Worm (Caenorhabditis elegans) whole organism, midembryonic: Measurements from ENCODE around the gene F40G12.11.

Experiments used
- T22C8.4 ChIP-seq: fragments of 200-800 bp; sonication (Bioruptor generic); IDR thresholded peaks from 2 replicates; pipeline ENCODE4 v1.3.6; 2022; ENCODE audit warnings: missing genetic modification characterization, missing compliant biosample characterization
- cog-1 ChIP-seq: sonication (generic microtip); optimal IDR thresholded peaks from 2 replicates; lab custom pipeline; 2016; ENCODE audit warnings: missing genetic modification characterization, missing compliant biosample characterization
- flt-1 ChIP-seq: fragments of 200-800 bp; sonication (Bioruptor generic); IDR thresholded peaks from 2 replicates; pipeline ENCODE4 v1.3.6; 2022; ENCODE audit warnings: missing genetic modification characterization, missing compliant biosample characterization
- klf-2 ChIP-seq: fragments of 200-800 bp; sonication (Bioruptor generic); conservative IDR thresholded peaks from 2 replicates; pipeline ENCODE4 v1.3.6; 2022; ENCODE audit warnings: missing genetic modification reagents, missing genetic modification characterization, missing compliant biosample characterization
- med-1 ChIP-seq: sonication (generic microtip); optimal IDR thresholded peaks from 2 replicates; lab custom pipeline; 2017; ENCODE audit warnings: missing genetic modification characterization, mild to moderate bottlenecking, missing compliant biosample characterization, antibody characterized with exemption, missing genetic modification reagents; ENCODE audit not compliant: insufficient read depth
- ref-1 ChIP-seq: fragments of 200-800 bp; sonication (Bioruptor generic); conservative IDR thresholded peaks from 2 replicates; pipeline ENCODE4 v1.3.6; 2022; ENCODE audit warnings: missing genetic modification reagents, missing genetic modification characterization, missing compliant biosample characterization
- tab-1 ChIP-seq: fragments of 200-800 bp; sonication (Bioruptor generic); IDR thresholded peaks from 2 replicates; pipeline ENCODE4 v1.3.6; 2022; ENCODE audit warnings: missing genetic modification characterization, missing compliant biosample characterization
- ztf-23 ChIP-seq: fragments of 200-800 bp; sonication (Bioruptor generic); IDR thresholded peaks from 2 replicates; pipeline ENCODE4 v1.3.6; 2022; ENCODE audit warnings: missing genetic modification reagents, missing genetic modification characterization, missing compliant biosample characterization
- ztf-29 ChIP-seq: fragments of 200-800 bp; sonication (Bioruptor generic); IDR thresholded peaks from 2 replicates; pipeline ENCODE4 v1.3.6; 2022; ENCODE audit warnings: missing genetic modification reagents, missing genetic modification characterization, missing compliant biosample characterization

Gene F40G12.11

DNA sequence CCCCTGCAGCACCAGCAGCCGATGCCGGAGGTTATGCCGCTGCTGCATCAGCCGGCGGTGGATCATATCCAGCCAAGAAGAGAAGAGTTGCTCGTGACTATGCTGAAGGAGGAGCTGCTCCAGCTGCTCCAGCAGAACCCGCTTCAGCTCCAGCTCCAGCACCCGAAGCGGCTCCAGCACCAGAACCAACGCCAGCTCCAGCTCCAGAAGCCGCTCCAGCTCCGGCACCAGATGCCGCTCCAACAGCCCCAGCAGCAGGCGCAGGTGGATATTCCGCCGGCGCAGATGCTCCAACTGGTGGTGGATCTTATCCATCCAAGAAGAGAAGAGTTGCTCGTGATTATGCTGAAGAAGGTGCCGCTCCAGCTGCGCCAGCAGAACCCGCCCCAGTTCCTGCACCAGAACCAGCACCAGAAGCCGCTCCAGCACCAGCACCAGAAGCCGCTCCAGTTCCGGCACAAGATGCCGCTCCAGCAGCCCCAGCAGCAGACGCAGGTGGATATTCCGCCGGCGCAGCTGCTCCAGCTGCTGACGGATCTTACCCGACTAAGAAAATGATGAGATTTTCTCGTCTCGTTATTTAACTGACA lies 34.9 kb downstream of the F40G12.11 start:
- TF ChIP-seq cog-1 (tag; lab: Kevin White, UChicago) (no peak), ztf-23 (GFP tag; lab: Robert Waterston, UW) (no peak), T22C8.4 (GFP tag; lab: Robert Waterston, UW) (no peak), tab-1 (GFP tag; lab: Robert Waterston, UW) (no peak), ref-1 (GFP tag; lab: Robert Waterston, UW) (no peak), ztf-29 (GFP tag; lab: Robert Waterston, UW) (no peak), med-1 (GFP tag; lab: Kevin White, UChicago) (no peak), flt-1 (GFP tag; lab: Robert Waterston, UW) (no peak), klf-2 (GFP tag; lab: Robert Waterston, UW) (no peak)

ce11 chrV:14322743-14323142 lies 36.8 kb downstream of the F40G12.11 start, which contains the start of gene F47B8.3:
F47B8.3 (minus strand) TSS chrV:14323003.
- TF ChIP-seq cog-1 (tag; lab: Kevin White, UChicago) (no peak), tab-1 (GFP tag; lab: Robert Waterston, UW) (no peak), flt-1 (GFP tag; lab: Robert Waterston, UW) (no peak), klf-2 (GFP tag; lab: Robert Waterston, UW) (no peak), T22C8.4 (GFP tag; lab: Robert Waterston, UW) (no peak), ztf-23 (GFP tag; lab: Robert Waterston, UW) (no peak), ref-1 (GFP tag; lab: Robert Waterston, UW) (no peak), ztf-29 (GFP tag; lab: Robert Waterston, UW) (no peak), med-1 (GFP tag; lab: Kevin White, UChicago) (no peak)

ce11 chrV:14324502-14325467 lies 38.8 kb downstream of the F40G12.11 start, which contains the start of the genes F47B8.4 and F47B8.18:
F47B8.4 (minus strand) TSS chrV:14324673.
F47B8.18 (minus strand) TSS chrV:14325464.
- TF ChIP-seq ztf-29 (GFP tag; lab: Robert Waterston, UW) (no peak), flt-1 (GFP tag; lab: Robert Waterston, UW) (no peak), klf-2 (GFP tag; lab: Robert Waterston, UW) (no peak), ref-1 (GFP tag; lab: Robert Waterston, UW) (no peak), ztf-23 (GFP tag; lab: Robert Waterston, UW) (no peak), T22C8.4 (GFP tag; lab: Robert Waterston, UW) (no peak), cog-1 (tag; lab: Kevin White, UChicago) (no peak), tab-1 (GFP tag; lab: Robert Waterston, UW) (no peak)

- no peak for TF ChIP-seq tab-1 (GFP tag; lab: Robert Waterston, UW)
- no peak for TF ChIP-seq klf-2 (GFP tag; lab: Robert Waterston, UW)
- TF ChIP-seq ztf-23 (GFP tag; lab: Robert Waterston, UW) = no peak
- no peak for TF ChIP-seq cog-1 (tag; lab: Kevin White, UChicago)
- TF ChIP-seq ztf-29 (GFP tag; lab: Robert Waterston, UW) = no peak
- no peak for TF ChIP-seq flt-1 (GFP tag; lab: Robert Waterston, UW)
- TF ChIP-seq ref-1 (GFP tag; lab: Robert Waterston, UW) = no peak
- no peak for TF ChIP-seq T22C8.4 (GFP tag; lab: Robert Waterston, UW)
- TF ChIP-seq med-1 (GFP tag; lab: Kevin White, UChicago) = no peak
Observed at ce11 chrV:14327776-14328175, 41.8 kb downstream of the F40G12.11 start, which contains the start of gene F47B8.5. F47B8.5 (minus strand) TSS chrV:14327876.

DNA sequence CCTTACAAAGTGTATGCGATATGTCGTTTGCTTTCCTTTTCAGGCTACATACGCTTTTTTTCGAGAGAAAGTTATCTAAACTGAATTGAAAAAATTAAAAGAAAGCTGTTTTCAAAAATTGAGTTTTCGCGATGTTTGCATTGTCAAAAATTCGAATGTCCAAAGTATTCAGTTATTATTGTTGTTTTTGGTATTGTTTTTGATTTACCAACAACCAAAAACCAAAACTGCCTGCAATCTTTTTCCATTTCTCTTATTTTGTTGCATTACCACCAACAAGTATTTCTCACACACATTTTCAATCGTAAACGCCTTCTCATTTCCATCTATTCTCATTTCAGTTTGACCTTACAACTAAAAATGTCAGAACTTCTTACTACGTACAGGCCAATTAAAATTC lies 42.8 kb downstream of the F40G12.11 start, which contains the start of gene pepm-1:
TSS of gene pepm-1 (plus strand) at position 301 of the 400 bp plus-strand sequence.
- no peak for TF ChIP-seq ztf-23 (GFP tag; lab: Robert Waterston, UW)
- no peak for TF ChIP-seq med-1 (GFP tag; lab: Kevin White, UChicago)
- TF ChIP-seq flt-1 (GFP tag; lab: Robert Waterston, UW) = no peak
- no peak for TF ChIP-seq tab-1 (GFP tag; lab: Robert Waterston, UW)
- TF ChIP-seq ref-1 (GFP tag; lab: Robert Waterston, UW) = no peak
- TF ChIP-seq klf-2 (GFP tag; lab: Robert Waterston, UW) = no peak
- no peak for TF ChIP-seq ztf-29 (GFP tag; lab: Robert Waterston, UW)
- no peak for TF ChIP-seq cog-1 (tag; lab: Kevin White, UChicago)
- no peak for TF ChIP-seq T22C8.4 (GFP tag; lab: Robert Waterston, UW)

- TF ChIP-seq med-1 (GFP tag; lab: Kevin White, UChicago) (no peak), ztf-29 (GFP tag; lab: Robert Waterston, UW) (no peak), flt-1 (GFP tag; lab: Robert Waterston, UW) (no peak), klf-2 (GFP tag; lab: Robert Waterston, UW) (no peak), ztf-23 (GFP tag; lab: Robert Waterston, UW) (no peak), ref-1 (GFP tag; lab: Robert Waterston, UW) (no peak), T22C8.4 (GFP tag; lab: Robert Waterston, UW) (no peak), cog-1 (tag; lab: Kevin White, UChicago) (no peak), tab-1 (GFP tag; lab: Robert Waterston, UW) (no peak)
Observed at ce11 chrV:14331477-14331876, 45.5 kb downstream of the F40G12.11 start, which contains the start of gene F47B8.8. F47B8.8 (plus strand) TSS chrV:14331733.

- TF ChIP-seq flt-1 (GFP tag; lab: Robert Waterston, UW) (no peak), T22C8.4 (GFP tag; lab: Robert Waterston, UW) (no peak), med-1 (GFP tag; lab: Kevin White, UChicago) (no peak), cog-1 (tag; lab: Kevin White, UChicago) (no peak), ztf-29 (GFP tag; lab: Robert Waterston, UW) (no peak), ztf-23 (GFP tag; lab: Robert Waterston, UW) (no peak), ref-1 (GFP tag; lab: Robert Waterston, UW) (no peak), tab-1 (GFP tag; lab: Robert Waterston, UW) (no peak), klf-2 (GFP tag; lab: Robert Waterston, UW) (no peak)
Observed at ce11 chrV:14333116-14333515, 47.1 kb downstream of the F40G12.11 start, which contains the start of gene srm-4. srm-4 (plus strand) TSS chrV:14333416.
